Fruit fly (Drosophila melanogaster) whole organism, pupa: ENCODE data around the gene NTPase.
A peak's percentile ranks its signal among the peaks of the same experiment; 100 is the strongest.

Experiments used
- CG10348 ChIP-seq: fragments of 200-800 bp; sonication (Bioruptor generic); IDR thresholded peaks from 2 replicates; pipeline ENCODE4 v1.3.6; 2022; ENCODE audit warnings: missing biosample characterization, missing genetic modification characterization
- CG12605 ChIP-seq: fragments of 200-800 bp; sonication (Bioruptor generic); IDR thresholded peaks from 2 replicates; pipeline ENCODE4 v1.3.6; 2022; ENCODE audit warnings: missing biosample characterization, missing genetic modification characterization
- CG13204 ChIP-seq: fragments of 200-800 bp; sonication (Bioruptor generic); optimal IDR thresholded peaks from 2 replicates; lab custom pipeline; 2018; ENCODE audit warnings: missing biosample characterization, mild to moderate bottlenecking, missing genetic modification characterization, moderate library complexity
- CG14655 ChIP-seq: fragments of 200-800 bp; sonication (Bioruptor generic); optimal IDR thresholded peaks from 3 replicates; lab custom pipeline; 2017; ENCODE audit warnings: mild to moderate bottlenecking, missing biosample characterization, missing genetic modification reagents, missing genetic modification characterization
- CG15710 ChIP-seq: fragments of 200-800 bp; sonication (Bioruptor generic); optimal IDR thresholded peaks from 2 replicates; lab custom pipeline; 2018; ENCODE audit warnings: missing biosample characterization, mild to moderate bottlenecking, missing genetic modification characterization, moderate library complexity
- CG17806 ChIP-seq: fragments of 200-800 bp; sonication (Bioruptor generic); optimal IDR thresholded peaks from 2 replicates; lab custom pipeline; 2018; ENCODE audit warnings: missing biosample characterization, mild to moderate bottlenecking, missing genetic modification characterization, moderate library complexity
- CG32121 ChIP-seq: fragments of 200-800 bp; sonication (Bioruptor generic); IDR thresholded peaks from 2 replicates; pipeline ENCODE4 v1.3.6; 2022; ENCODE audit warnings: missing biosample characterization, missing genetic modification characterization
- CG34367 ChIP-seq: fragments of 200-800 bp; sonication (Bioruptor generic); optimal IDR thresholded peaks from 2 replicates; lab custom pipeline; 2018; ENCODE audit warnings: missing biosample characterization, mild to moderate bottlenecking, missing genetic modification characterization
- CG4496 ChIP-seq: fragments of 200-800 bp; sonication (Bioruptor generic); IDR thresholded peaks from 3 replicates; pipeline ENCODE4 v1.3.6; 2022; ENCODE audit warnings: missing biosample characterization, missing genetic modification characterization
- CG8159 ChIP-seq: fragments of 200-800 bp; sonication (Bioruptor generic); optimal IDR thresholded peaks from 3 replicates; lab custom pipeline; 2018; ENCODE audit warnings: missing biosample characterization, mild to moderate bottlenecking, missing genetic modification characterization, moderate library complexity
- CG8301 ChIP-seq: fragments of 200-800 bp; sonication (Bioruptor generic); optimal IDR thresholded peaks from 2 replicates; lab custom pipeline; 2018; ENCODE audit warnings: missing biosample characterization, mild to moderate bottlenecking, missing genetic modification characterization
- CG9948 ChIP-seq: fragments of 200-800 bp; sonication (Bioruptor generic); optimal IDR thresholded peaks from 2 replicates; lab custom pipeline; 2018; ENCODE audit warnings: missing biosample characterization, mild to moderate bottlenecking, missing genetic modification characterization, moderate library complexity
- D1 ChIP-seq: fragments of 200-800 bp; sonication (Bioruptor generic); optimal IDR thresholded peaks from 2 replicates; lab custom pipeline; 2018; ENCODE audit warnings: missing biosample characterization, mild to moderate bottlenecking, missing genetic modification characterization, moderate library complexity
- EcR ChIP-seq: fragments of 200-800 bp; sonication (Bioruptor generic); optimal IDR thresholded peaks from 3 replicates; lab custom pipeline; 2019; ENCODE audit warnings: missing biosample characterization, missing genetic modification characterization, mild to moderate bottlenecking, moderate library complexity, missing genetic modification reagents
- Ets98B ChIP-seq: fragments of 200-800 bp; sonication (Bioruptor generic); IDR thresholded peaks from 2 replicates; pipeline ENCODE4 v1.3.6; 2022; ENCODE audit warnings: missing biosample characterization, missing genetic modification characterization
- Pif1A ChIP-seq: fragments of 200-800 bp; sonication (Bioruptor generic); optimal IDR thresholded peaks from 3 replicates; lab custom pipeline; 2016; ENCODE audit warnings: missing biosample characterization, missing genetic modification characterization
- Pif1B ChIP-seq: fragments of 200-800 bp; sonication (Bioruptor generic); optimal IDR thresholded peaks from 3 replicates; lab custom pipeline; 2016; ENCODE audit warnings: missing biosample characterization, missing genetic modification characterization
- Snoo ChIP-seq: fragments of 200-800 bp; sonication (Bioruptor generic); optimal IDR thresholded peaks from 3 replicates; lab custom pipeline; 2017; ENCODE audit warnings: missing biosample characterization, mild to moderate bottlenecking, missing genetic modification characterization, inconsistent platforms
- fd96Ca ChIP-seq: fragments of 200-800 bp; sonication (Bioruptor generic); IDR thresholded peaks from 3 replicates; pipeline ENCODE4 v1.3.6; 2022; ENCODE audit warnings: missing biosample characterization, missing genetic modification characterization
- gl ChIP-seq: fragments of 200-800 bp; sonication (Bioruptor generic); optimal IDR thresholded peaks from 2 replicates; lab custom pipeline; 2018; ENCODE audit warnings: missing biosample characterization, mild to moderate bottlenecking, missing genetic modification characterization
- rn ChIP-seq: fragments of 200-800 bp; sonication (Bioruptor generic); IDR thresholded peaks from 2 replicates; pipeline ENCODE4 v1.3.6; 2022; ENCODE audit warnings: missing biosample characterization, missing genetic modification characterization

NTPase gene

DNA sequence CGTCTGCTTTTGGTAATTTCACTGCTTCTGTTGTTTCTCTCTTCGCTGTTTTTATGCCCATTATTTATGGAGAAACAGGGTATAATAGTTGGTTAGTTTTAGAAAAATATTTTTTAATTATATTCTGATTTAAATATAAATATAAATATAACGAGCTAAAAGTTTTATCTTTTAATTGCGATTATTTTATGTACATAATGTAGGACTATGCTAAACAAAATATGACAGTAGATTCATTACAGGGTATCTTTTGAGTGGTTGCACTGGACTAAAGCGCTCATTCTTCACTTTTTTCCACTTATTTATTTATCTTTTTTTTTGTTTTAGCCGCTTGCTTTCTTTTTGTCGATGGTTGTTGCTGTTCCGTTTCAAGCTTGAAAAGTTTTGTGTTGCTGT lies 19.4 kb upstream of the NTPase start:
- peak; percentile 32 for TF ChIP-seq CG8301
- TF ChIP-seq gl, result no peak
- peak; percentile 69 for TF ChIP-seq Pif1B (GFP tag; lab: Kevin White, UChicago)
- no peak for TF ChIP-seq CG13204 (GFP tag; lab: Kevin White, UChicago)
- TF ChIP-seq Snoo (tag; lab: Kevin White, UChicago), result peak; percentile 71
- peak; percentile 16 for TF ChIP-seq CG34367 (tag; lab: Kevin White, UChicago)
- peak; percentile 38 for TF ChIP-seq CG9948 (tag; lab: Kevin White, UChicago)
- peak; percentile 51; the same call in 1 of the 2 replicates for TF ChIP-seq Ets98B (GFP tag; lab: Robert Waterston, UW)
- TF ChIP-seq CG15710 (tag; lab: Kevin White, UChicago), result peak; percentile 62
- peak; percentile 48 for TF ChIP-seq Pif1A (GFP tag; lab: Kevin White, UChicago)
- peak; percentile 72 for TF ChIP-seq CG8159 (tag; lab: Kevin White, UChicago)
- peak; percentile 38 for TF ChIP-seq CG14655
- TF ChIP-seq CG4496 (GFP tag; lab: Robert Waterston, UW), result peak; percentile 41; the same call in 2 of the 3 replicates
- TF ChIP-seq CG17806 (tag; lab: Kevin White, UChicago), result peak; percentile 32
- no peak for TF ChIP-seq CG10348 (GFP tag; lab: Robert Waterston, UW)
- peak; percentile 73 for TF ChIP-seq CG32121 (GFP tag; lab: Robert Waterston, UW)
- TF ChIP-seq CG12605 (GFP tag; lab: Robert Waterston, UW), result no peak
- no peak for TF ChIP-seq fd96Ca (GFP tag; lab: Robert Waterston, UW)
- peak; percentile 41 for TF ChIP-seq D1 (tag; lab: Kevin White, UChicago)
- TF ChIP-seq rn (GFP tag; lab: Robert Waterston, UW), result peak; percentile 50
- no peak for TF ChIP-seq EcR (GFP tag; lab: Kevin White, UChicago)

dm6 chr2L:2904316-2905050 lies 18.8 kb upstream of the NTPase start:
- TF ChIP-seq EcR (GFP tag; lab: Kevin White, UChicago) (peak; percentile 40), Snoo (tag; lab: Kevin White, UChicago) (no peak)

DNA sequence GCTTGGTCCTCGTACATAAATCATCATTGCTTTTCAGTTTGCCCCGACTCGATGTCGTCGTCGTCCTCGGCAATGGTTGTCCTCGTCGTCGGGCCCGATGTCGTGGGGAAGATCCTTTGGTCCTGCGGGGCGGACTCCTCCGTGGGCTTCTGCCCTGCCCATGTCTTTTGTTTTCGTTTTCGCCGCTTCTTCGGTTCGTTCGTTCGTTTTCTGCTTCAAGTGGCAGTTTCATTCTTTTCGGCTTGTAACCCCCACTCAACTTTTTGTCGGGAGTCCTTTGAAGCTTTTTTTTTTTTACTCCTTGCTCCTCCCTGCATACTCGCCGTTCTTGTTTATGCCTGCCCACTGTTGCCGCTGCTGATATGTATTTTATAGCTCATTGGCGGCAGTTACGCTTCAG lies 18.0 kb upstream of the NTPase start:
- no peak for TF ChIP-seq CG8159 (tag; lab: Kevin White, UChicago)
- no peak for TF ChIP-seq CG4496 (GFP tag; lab: Robert Waterston, UW)

DNA sequence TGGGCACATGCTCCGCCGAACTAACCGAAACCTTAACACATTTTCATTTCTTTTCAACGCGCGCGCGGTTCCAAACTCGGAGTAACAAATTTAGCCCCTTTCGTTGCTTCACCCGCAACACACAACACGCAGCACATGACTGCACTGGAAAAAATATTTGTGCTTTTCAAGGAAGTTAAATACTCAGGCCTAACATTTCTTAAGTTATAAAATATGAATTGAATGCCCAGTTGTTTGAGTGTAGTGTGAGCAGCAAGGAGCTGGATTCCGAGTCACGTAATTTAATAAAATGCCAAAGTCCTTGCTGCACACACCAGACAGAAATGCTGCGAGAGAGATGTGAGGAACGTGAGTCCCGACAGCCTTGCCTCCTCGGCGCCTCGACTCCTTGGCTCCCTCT lies 15.8 kb upstream of the NTPase start:
- TF ChIP-seq EcR (GFP tag; lab: Kevin White, UChicago) (no peak), CG17806 (tag; lab: Kevin White, UChicago) (no peak), gl (no peak), CG4496 (GFP tag; lab: Robert Waterston, UW) (no peak), CG32121 (GFP tag; lab: Robert Waterston, UW) (no peak; the same call in 1 of the 2 replicates), Snoo (tag; lab: Kevin White, UChicago) (no peak), Pif1B (GFP tag; lab: Kevin White, UChicago) (no peak), CG8301 (no peak), D1 (tag; lab: Kevin White, UChicago) (no peak), CG13204 (GFP tag; lab: Kevin White, UChicago) (no peak), fd96Ca (GFP tag; lab: Robert Waterston, UW) (no peak), CG12605 (GFP tag; lab: Robert Waterston, UW) (no peak), CG34367 (tag; lab: Kevin White, UChicago) (no peak)
- TF ChIP-seq, all 21 proteins: peak for 0

DNA sequence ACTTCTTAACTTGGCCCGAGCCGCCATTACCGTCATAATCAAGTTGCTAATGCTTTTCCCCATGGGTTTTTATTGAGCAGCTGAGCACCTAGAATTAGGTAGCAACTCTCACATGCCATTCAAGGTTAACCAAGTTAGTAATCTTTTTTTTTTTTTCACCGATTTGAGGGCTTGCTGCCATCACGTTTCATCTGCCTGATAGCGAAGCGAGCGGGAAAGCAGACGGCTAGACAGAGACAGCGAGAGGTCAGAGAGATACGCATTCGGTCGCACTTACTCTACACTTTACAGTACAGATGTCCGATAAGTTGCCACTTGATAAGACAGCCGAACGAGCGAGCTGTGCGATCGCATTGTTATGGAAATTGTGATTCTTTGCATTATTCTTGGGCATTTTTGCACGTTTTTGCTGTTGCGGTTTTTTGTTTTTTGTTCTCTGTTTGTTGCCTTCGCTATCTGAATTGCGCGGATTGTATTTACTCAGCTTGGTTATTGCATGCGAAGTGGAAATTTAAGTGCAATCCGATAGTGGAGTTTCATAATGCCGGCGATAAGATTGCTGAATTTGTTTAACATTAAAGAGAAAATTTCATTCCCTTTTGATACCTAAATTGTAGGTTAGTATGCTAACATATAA lies 14.9 kb upstream of the NTPase start:
- TF ChIP-seq CG17806 (tag; lab: Kevin White, UChicago), result no peak
- TF ChIP-seq CG14655, result peak; percentile 4
- no peak for TF ChIP-seq Snoo (tag; lab: Kevin White, UChicago)
- TF ChIP-seq D1 (tag; lab: Kevin White, UChicago), result no peak
- TF ChIP-seq CG13204 (GFP tag; lab: Kevin White, UChicago), result no peak
- TF ChIP-seq EcR (GFP tag; lab: Kevin White, UChicago), result peak; percentile 75
- TF ChIP-seq Pif1B (GFP tag; lab: Kevin White, UChicago), result no peak
- TF ChIP-seq Ets98B (GFP tag; lab: Robert Waterston, UW), result no peak
- no peak for TF ChIP-seq CG10348 (GFP tag; lab: Robert Waterston, UW)
- TF ChIP-seq Pif1A (GFP tag; lab: Kevin White, UChicago), result no peak
- no peak for TF ChIP-seq CG4496 (GFP tag; lab: Robert Waterston, UW)

DNA sequence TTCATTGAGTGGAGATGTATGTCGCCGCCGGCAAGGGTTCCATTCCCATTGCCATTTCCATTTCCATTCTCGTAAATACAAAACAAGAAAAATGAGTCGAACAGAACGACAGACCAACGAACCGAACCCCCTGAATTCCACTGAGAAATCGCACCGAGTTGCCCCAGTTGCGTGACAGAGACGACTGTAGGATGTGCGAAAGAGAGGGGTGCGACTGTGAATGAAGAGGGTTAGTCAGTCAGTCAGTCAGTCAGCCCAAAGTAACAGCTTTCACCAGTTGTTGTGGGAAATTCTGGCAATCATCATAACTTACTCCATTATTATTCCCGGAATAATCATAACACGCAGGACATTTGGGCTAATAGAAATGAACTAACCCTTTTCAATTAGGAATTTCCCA lies 12.6 kb upstream of the NTPase start:
- no peak for TF ChIP-seq CG10348 (GFP tag; lab: Robert Waterston, UW)
- peak; percentile 13 for TF ChIP-seq EcR (GFP tag; lab: Kevin White, UChicago)
